Worm (Caenorhabditis elegans) whole organism, mixed stage, embryonic: ENCODE measurements around the gene ttc-36.

Experiments
- ceh-43 ChIP-seq: fragments of 200-800 bp; sonication (Bioruptor generic); optimal IDR thresholded peaks from 2 replicates; lab custom pipeline; 2018; ENCODE audit warnings: mild to moderate bottlenecking, missing genetic modification characterization, moderate library complexity, missing compliant biosample characterization
- ces-1 ChIP-seq: fragments of 150-350 bp; optimal IDR thresholded peaks from 2 replicates; lab custom pipeline; 2014; ENCODE audit warnings: missing biosample characterization, missing genetic modification reagents, missing genetic modification characterization
- drap-1 ChIP-seq: fragments of 200-800 bp; sonication (Bioruptor generic); optimal IDR thresholded peaks from 3 replicates; lab custom pipeline; 2018; ENCODE audit warnings: mild to moderate bottlenecking, missing genetic modification characterization, missing compliant biosample characterization
- ham-2 ChIP-seq: fragments of 200-800 bp; sonication (Bioruptor generic); optimal IDR thresholded peaks from 2 replicates; lab custom pipeline; 2018; ENCODE audit warnings: mild to moderate bottlenecking, missing genetic modification characterization, missing compliant biosample characterization
- lin-13 ChIP-seq: fragments of 150-350 bp; optimal IDR thresholded peaks from 2 replicates; lab custom pipeline; 2014; ENCODE audit warnings: missing biosample characterization, missing genetic modification characterization
- lsy-2 ChIP-seq: fragments of 150-350 bp; optimal IDR thresholded peaks from 2 replicates; lab custom pipeline; 2014; ENCODE audit warnings: missing biosample characterization, missing genetic modification characterization
- nhr-12 ChIP-seq: fragments of 150-350 bp; optimal IDR thresholded peaks from 2 replicates; lab custom pipeline; 2014; ENCODE audit warnings: missing biosample characterization, missing genetic modification characterization
- pha-4 ChIP-seq: fragments of 150-350 bp; optimal IDR thresholded peaks from 2 replicates; lab custom pipeline; 2018; ENCODE audit warnings: missing biosample characterization, missing genetic modification reagents, missing genetic modification characterization
- zip-8 ChIP-seq: fragments of 150-350 bp; optimal IDR thresholded peaks from 2 replicates; lab custom pipeline; 2014; ENCODE audit warnings: missing biosample characterization, missing genetic modification characterization
- ztf-11 ChIP-seq: fragments of 150-350 bp; optimal IDR thresholded peaks from 2 replicates; lab custom pipeline; 2014; ENCODE audit warnings: missing biosample characterization, missing genetic modification characterization

ce11 chrII:10039799-10040198 is 9.8 kb downstream of the ttc-36 start, which contains the start of gene let-268:
- TF ChIP-seq zip-8 (tag; lab: Kevin White, UChicago) (no peak), ces-1 (GFP tag; lab: Kevin White, UChicago) (no peak), lsy-2 (tag; lab: Kevin White, UChicago) (no peak), drap-1 (GFP tag; lab: Kevin White, UChicago) (no peak), ztf-11 (tag; lab: Kevin White, UChicago) (no peak), ceh-43 (no peak), lin-13 (tag; lab: Kevin White, UChicago) (no peak), ham-2 (GFP tag; lab: Kevin White, UChicago) (no peak), pha-4 (no peak), nhr-12 (tag; lab: Kevin White, UChicago) (no peak)
